Fruit fly (Drosophila melanogaster): ENCODE measurements around the gene CG14957.

Gene CG14957

dm6 chr3L:3142516-3143382 lies 44.6 kb upstream of the CG14957 start (continued):
- TF ChIP-seq CG8089 (GFP tag; optimal IDR thresholded peaks at IDR 0.05) (no peak), Spps (tag; optimal IDR thresholded peaks at IDR 0.05) (no peak), Pdp1 (GFP tag; optimal IDR thresholded peaks at IDR 0.05) (peak in 1 of 2 experiments; percentile 26), CG6689 (GFP tag; IDR thresholded peaks at IDR 0.05) (no peak), CG13894 (tag; optimal IDR thresholded peaks at IDR 0.05) (peak; percentile 19), Fer3 (tag; optimal IDR thresholded peaks at IDR 0.05) (no peak), lab (GFP tag; optimal IDR thresholded peaks at IDR 0.05) (peak; percentile 8), Hand (GFP tag; optimal IDR thresholded peaks at IDR 0.05) (no peak), zf30C (GFP tag; optimal IDR thresholded peaks at IDR 0.05) (peak; percentile 62), gsb (GFP tag; IDR thresholded peaks at IDR 0.05) (no peak), hbn (GFP tag; IDR thresholded peaks at IDR 0.05; ENCODE audit: partially characterized antibody) (0 out of 2 replicates have a peak, but pooled peaks have one; percentile 13), dpn (GFP tag; optimal IDR thresholded peaks at IDR 0.05) (no peak), ftz-f1 (GFP tag; optimal IDR thresholded peaks at IDR 0.05) (peak; percentile 3), CG11456 (GFP tag; IDR thresholded peaks at IDR 0.05) (no peak), CG4360 (GFP tag; IDR thresholded peaks at IDR 0.05) (peak; percentile 72), tup (GFP tag; optimal IDR thresholded peaks at IDR 0.05) (no peak), CG10543 (GFP tag; optimal IDR thresholded peaks at IDR 0.05) (peak; percentile 55), CG14014 (GFP tag; IDR thresholded peaks at IDR 0.05) (no peak; the same call in 1 of the 2 replicates), CG31365 (tag; optimal IDR thresholded peaks at IDR 0.05) (no peak), stc (GFP tag; IDR thresholded peaks at IDR 0.05) (no peak), knrl (GFP tag; IDR thresholded peaks at IDR 0.05; ENCODE audit: partially characterized antibody) (no peak), CG17568 (GFP tag; optimal IDR thresholded peaks at IDR 0.05) (peak; percentile 1), peb (GFP tag; IDR thresholded peaks at IDR 0.05) (no peak), Doc2 (GFP tag; IDR thresholded peaks at IDR 0.05) (no peak), sug (tag; optimal IDR thresholded peaks at IDR 0.05) (peak; percentile 57), mirr (GFP tag; optimal IDR thresholded peaks at IDR 0.05) (peak; percentile 49), Hmr (GFP tag; optimal IDR thresholded peaks at IDR 0.05) (peak; percentile 16), CG12391 (tag; optimal IDR thresholded peaks at IDR 0.05) (no peak), mld (GFP tag; IDR thresholded peaks at IDR 0.05; ENCODE audit: partially characterized antibody) (no peak), CG10654 (GFP tag; optimal IDR thresholded peaks at IDR 0.05) (no peak), NFAT (GFP tag; IDR thresholded peaks at IDR 0.05) (no peak)

- TF ChIP-seq CG10366 (GFP tag; IDR thresholded peaks at IDR 0.05) (peak; percentile 29), CG14710 (tag; optimal IDR thresholded peaks at IDR 0.05) (peak; percentile 56), Lhr (GFP tag; optimal IDR thresholded peaks at IDR 0.05) (no peak), Mrtf (GFP tag; IDR thresholded peaks at IDR 0.05) (no peak), CG17802 (tag; optimal IDR thresholded peaks at IDR 0.05) (peak; percentile 49), CG17186 (GFP tag; optimal IDR thresholded peaks at IDR 0.05) (peak; percentile 24), CG13424 (tag; optimal IDR thresholded peaks at IDR 0.05) (peak; percentile 24), fd3F (GFP tag; optimal IDR thresholded peaks at IDR 0.05) (no peak), grau (tag; optimal IDR thresholded peaks at IDR 0.05) (peak; percentile 44), H2.0 (GFP tag; IDR thresholded peaks at IDR 0.05) (0 out of 2 replicates have a peak, but pooled peaks have one; percentile 7), CG34422 (GFP tag; IDR thresholded peaks at IDR 0.05) (0 out of 3 replicates have a peak, but pooled peaks have one; percentile 39), CG15601 (tag; optimal IDR thresholded peaks at IDR 0.05) (peak; percentile 32), amos (GFP tag; IDR thresholded peaks at IDR 0.05; ENCODE audit: partially characterized antibody) (peak; percentile 28; the same call in 1 of the 2 replicates), rib (GFP tag; IDR thresholded peaks at IDR 0.05) (no peak; the same call in 1 of the 2 replicates), wek (GFP tag; optimal IDR thresholded peaks at IDR 0.05) (no peak), Rfx (GFP tag; IDR thresholded peaks at IDR 0.05) (peak; percentile 56), Max (GFP tag; optimal IDR thresholded peaks at IDR 0.05) (peak; percentile 28)
Observed at dm6 chr3L:3143383-3143962, 43.9 kb upstream of the CG14957 start, which contains the start of the genes CG11537 and Alg2. CG11537 (minus strand) TSS chr3L:3143457. Alg2 (plus strand) TSS chr3L:3143808.

All from whole organism, embryonic.